Worm (Caenorhabditis elegans) whole organism, L2 larva: ENCODE results near the gene srw-84.

Experiments used
- F13H6.1 ChIP-seq: sonication (generic microtip); optimal IDR thresholded peaks from 2 replicates; lab custom pipeline; 2016; ENCODE audit warnings: missing genetic modification characterization, missing compliant biosample characterization
- R02D3.7 ChIP-seq: fragments of 150-350 bp; optimal IDR thresholded peaks from 2 replicates; lab custom pipeline; 2014; ENCODE audit warnings: missing biosample characterization, missing genetic modification characterization
- ZK546.5 ChIP-seq: sonication (generic microtip); optimal IDR thresholded peaks from 2 replicates; lab custom pipeline; 2017; ENCODE audit warnings: missing biosample characterization, missing genetic modification characterization
- aly-2 ChIP-seq: fragments of 150-350 bp; optimal IDR thresholded peaks from 2 replicates; lab custom pipeline; 2014; ENCODE audit warnings: missing biosample characterization, missing genetic modification characterization
- ama-1 ChIP-seq: fragments of 150-350 bp; optimal IDR thresholded peaks from 2 replicates; lab custom pipeline; 2018; ENCODE audit warnings: inconsistent platforms
- blmp-1 ChIP-seq: sonication (generic microtip); optimal IDR thresholded peaks from 2 replicates; lab custom pipeline; 2017; ENCODE audit warnings: missing genetic modification characterization, mild to moderate bottlenecking, missing compliant biosample characterization, antibody characterized with exemption, moderate library complexity; ENCODE audit not compliant: insufficient read depth
- ceh-16 ChIP-seq: fragments of 150-350 bp; optimal IDR thresholded peaks from 2 replicates; lab custom pipeline; 2014; ENCODE audit warnings: missing biosample characterization, missing genetic modification characterization
- dmd-4 ChIP-seq: sonication (generic microtip); optimal IDR thresholded peaks from 2 replicates; lab custom pipeline; 2017; ENCODE audit warnings: missing biosample characterization, missing genetic modification characterization
- elt-1 ChIP-seq: fragments of 150-350 bp; optimal IDR thresholded peaks from 2 replicates; lab custom pipeline; 2014; ENCODE audit warnings: missing biosample characterization, missing genetic modification characterization
- elt-3 ChIP-seq: sonication (generic microtip); optimal IDR thresholded peaks from 2 replicates; lab custom pipeline; 2017; ENCODE audit warnings: missing biosample characterization, missing genetic modification characterization
- fos-1 ChIP-seq: fragments of 150-350 bp; optimal IDR thresholded peaks from 2 replicates; lab custom pipeline; 2014; ENCODE audit warnings: missing biosample characterization, missing genetic modification characterization
- gmeb-1 ChIP-seq: fragments of 150-350 bp; optimal IDR thresholded peaks from 2 replicates; lab custom pipeline; 2014; ENCODE audit warnings: missing biosample characterization, missing genetic modification characterization
- lin-11 ChIP-seq: fragments of 150-350 bp; sonication (generic microtip); optimal IDR thresholded peaks from 2 replicates; lab custom pipeline; 2014; ENCODE audit warnings: missing biosample characterization, missing genetic modification characterization, inconsistent platforms, mixed read lengths
- lin-13 ChIP-seq: fragments of 150-350 bp; optimal IDR thresholded peaks from 2 replicates; lab custom pipeline; 2014; ENCODE audit warnings: missing biosample characterization, missing genetic modification reagents, missing genetic modification characterization
- lin-39 ChIP-seq: fragments of 150-350 bp; optimal IDR thresholded peaks from 2 replicates; lab custom pipeline; 2014; ENCODE audit warnings: missing biosample characterization, missing genetic modification reagents, missing genetic modification characterization
- lsy-2 ChIP-seq, 2 experiments: fragments of 150-350 bp in 1 of 2; sonication (generic microtip) in 1 of 2; optimal IDR thresholded peaks; 2 replicates each; lab custom pipeline; 2014 to 2017; ENCODE audit warnings: missing biosample characterization in 2 of 2, missing genetic modification characterization in 2 of 2
- mab-5 ChIP-seq: fragments of 150-350 bp; optimal IDR thresholded peaks from 2 replicates; lab custom pipeline; 2014; ENCODE audit warnings: missing biosample characterization, missing genetic modification characterization
- mbf-1 ChIP-seq: sonication (generic microtip); optimal IDR thresholded peaks from 2 replicates; lab custom pipeline; 2017; ENCODE audit warnings: missing biosample characterization, missing genetic modification characterization
- mdl-1 ChIP-seq, 2 experiments: fragments of 150-350 bp in 1 of 2; sonication (generic microtip) in 1 of 2; optimal IDR thresholded peaks; 2 replicates each; lab custom pipeline; 2017; ENCODE audit warnings: missing biosample characterization in 2 of 2, missing genetic modification characterization in 2 of 2
- nhr-10 ChIP-seq: sonication (generic microtip); optimal IDR thresholded peaks from 2 replicates; lab custom pipeline; 2017; ENCODE audit warnings: missing biosample characterization, missing genetic modification characterization
- nhr-11 ChIP-seq: fragments of 150-350 bp; optimal IDR thresholded peaks from 2 replicates; lab custom pipeline; 2014; ENCODE audit warnings: missing biosample characterization, missing genetic modification characterization
- nhr-129 ChIP-seq: fragments of 150-350 bp; optimal IDR thresholded peaks from 2 replicates; lab custom pipeline; 2014; ENCODE audit warnings: missing biosample characterization, missing genetic modification characterization
- nhr-21 ChIP-seq: fragments of 150-350 bp; optimal IDR thresholded peaks from 2 replicates; lab custom pipeline; 2014; ENCODE audit warnings: missing biosample characterization, missing genetic modification characterization
- nhr-237 ChIP-seq: fragments of 150-350 bp; optimal IDR thresholded peaks from 2 replicates; lab custom pipeline; 2014; ENCODE audit warnings: missing biosample characterization, missing genetic modification characterization
- nhr-25 ChIP-seq: fragments of 150-350 bp; sonication (generic microtip); optimal IDR thresholded peaks from 3 replicates; lab custom pipeline; 2014; ENCODE audit warnings: missing biosample characterization, missing genetic modification characterization
- nhr-6 ChIP-seq: fragments of 150-350 bp; optimal IDR thresholded peaks from 2 replicates; lab custom pipeline; 2014; ENCODE audit warnings: missing biosample characterization, missing genetic modification characterization
- nhr-77 ChIP-seq: fragments of 150-350 bp; optimal IDR thresholded peaks from 2 replicates; lab custom pipeline; 2014; ENCODE audit warnings: missing biosample characterization, missing genetic modification characterization
- peb-1 ChIP-seq: fragments of 150-350 bp; optimal IDR thresholded peaks from 2 replicates; lab custom pipeline; 2014; ENCODE audit warnings: missing biosample characterization, missing genetic modification characterization
- sma-9 ChIP-seq, 2 experiments: fragments of 150-350 bp in 1 of 2; sonication (generic microtip) in 1 of 2; optimal IDR thresholded peaks; 2 replicates each; lab custom pipeline; 2014 to 2016; ENCODE audit warnings: missing genetic modification characterization in 2 of 2, mild to moderate bottlenecking in 1 of 2, missing biosample characterization in 1 of 2, missing compliant biosample characterization in 1 of 2, missing genetic modification reagents in 1 of 2, moderate library complexity in 1 of 2
- unc-39 ChIP-seq: fragments of 150-350 bp; optimal IDR thresholded peaks from 2 replicates; lab custom pipeline; 2014; ENCODE audit warnings: missing biosample characterization, missing genetic modification characterization
- unc-55 ChIP-seq: fragments of 150-350 bp; sonication (generic microtip); optimal IDR thresholded peaks from 3 replicates; lab custom pipeline; 2014; ENCODE audit warnings: missing biosample characterization, missing genetic modification reagents, missing genetic modification characterization
- zag-1 ChIP-seq: fragments of 150-350 bp; optimal IDR thresholded peaks from 2 replicates; lab custom pipeline; 2014; ENCODE audit warnings: missing biosample characterization, missing genetic modification characterization
- ztf-11 ChIP-seq: sonication (generic microtip); optimal IDR thresholded peaks from 2 replicates; lab custom pipeline; 2017; ENCODE audit warnings: missing biosample characterization, missing genetic modification characterization
- ztf-4 ChIP-seq: fragments of 150-350 bp; optimal IDR thresholded peaks from 2 replicates; lab custom pipeline; 2014; ENCODE audit warnings: missing biosample characterization, missing genetic modification characterization

Gene srw-84

DNA sequence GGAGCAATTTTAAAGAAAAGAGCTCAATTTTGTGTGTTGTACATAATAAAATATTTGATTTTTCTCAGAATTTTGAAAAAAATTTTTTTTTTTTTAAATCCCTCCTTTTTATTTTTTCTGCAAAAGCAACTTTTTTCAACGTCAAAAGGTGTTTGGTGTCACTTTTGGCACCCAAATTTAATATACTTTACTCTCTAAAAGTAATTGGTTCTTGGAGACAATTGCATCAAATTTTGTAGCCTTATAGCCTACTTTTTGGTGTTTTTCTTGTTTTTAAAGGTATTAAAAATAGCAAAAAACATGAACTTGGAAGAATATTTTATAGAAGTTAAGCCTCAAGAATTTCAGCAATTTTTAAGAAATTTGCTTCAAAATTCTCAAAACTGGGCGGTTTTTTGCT lies at the start of gene srw-84:
Gene srw-84, plus strand, starts transcription at position 301 of the 400 bp plus-strand sequence.
- TF ChIP-seq peb-1 (tag; lab: Kevin White, UChicago) (no peak), lin-13 (GFP tag; lab: Kevin White, UChicago) (no peak), ama-1 (lab: Kevin White, UChicago) (no peak), nhr-10 (tag; lab: Kevin White, UChicago) (no peak), elt-1 (tag; lab: Kevin White, UChicago) (no peak), zag-1 (tag; lab: Kevin White, UChicago) (no peak), fos-1 (tag; lab: Kevin White, UChicago) (no peak), nhr-237 (tag; lab: Kevin White, UChicago) (no peak), dmd-4 (tag; lab: Kevin White, UChicago) (no peak), lsy-2 (tag; optimal IDR thresholded peaks at IDR 0.05; lab: Kevin White, UChicago) (no peak), nhr-25 (tag; lab: Kevin White, UChicago) (no peak), ZK546.5 (no peak), unc-39 (tag; lab: Kevin White, UChicago) (no peak), nhr-11 (tag; lab: Kevin White, UChicago) (no peak), blmp-1 (tag; lab: Kevin White, UChicago) (no peak), mbf-1 (no peak), ceh-16 (tag; lab: Kevin White, UChicago) (no peak), ztf-4 (tag; lab: Kevin White, UChicago) (no peak), nhr-77 (tag; lab: Kevin White, UChicago) (no peak), unc-55 (GFP tag; lab: Kevin White, UChicago) (no peak)
- TF ChIP-seq, all 48 proteins: peak for 0

DNA sequence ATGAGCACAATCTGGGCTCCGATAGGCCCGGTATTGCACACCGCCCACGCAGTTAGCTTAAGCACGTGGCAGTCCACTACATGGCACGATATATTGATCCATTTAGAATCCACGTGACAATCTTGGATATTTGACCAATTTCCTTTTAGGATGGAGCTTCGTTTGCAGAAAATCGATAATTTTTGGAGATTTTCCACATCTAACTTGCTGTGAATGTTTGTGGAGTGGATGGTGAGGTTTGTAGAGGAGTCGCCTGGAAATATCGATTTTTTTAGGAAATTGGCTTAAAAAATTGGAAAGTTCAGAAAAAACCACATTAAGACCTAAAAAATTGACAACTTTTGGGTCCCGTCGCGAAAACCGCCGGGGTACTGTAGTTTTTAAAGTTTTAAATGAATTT lies 43.7 kb upstream of the srw-84 start:
- TF ChIP-seq nhr-237 (tag; lab: Kevin White, UChicago), result no peak
- no peak for TF ChIP-seq ztf-11 (tag; lab: Kevin White, UChicago)
- no peak for TF ChIP-seq aly-2
- TF ChIP-seq mdl-1 (tag; optimal IDR thresholded peaks at IDR 0.05; lab: Kevin White, UChicago), result no peak
- TF ChIP-seq ama-1 (lab: Kevin White, UChicago), result no peak
- TF ChIP-seq R02D3.7, result no peak
- no peak for TF ChIP-seq lin-11
- TF ChIP-seq mab-5 (tag; lab: Kevin White, UChicago), result no peak
- no peak for TF ChIP-seq elt-3 (tag; lab: Kevin White, UChicago)
- no peak for TF ChIP-seq lsy-2 (tag; optimal IDR thresholded peaks at IDR 0.05; lab: Kevin White, UChicago)
- no peak for TF ChIP-seq sma-9 (GFP tag; optimal IDR thresholded peaks at IDR 0.05; lab: Kevin White, UChicago)
- no peak for TF ChIP-seq sma-9 (tag; optimal IDR thresholded peaks at IDR 0.05; lab: Kevin White, UChicago)
- TF ChIP-seq dmd-4 (tag; lab: Kevin White, UChicago), result no peak
- no peak for TF ChIP-seq nhr-77 (tag; lab: Kevin White, UChicago)
- TF ChIP-seq blmp-1 (tag; lab: Kevin White, UChicago), result no peak
- TF ChIP-seq unc-55 (GFP tag; lab: Kevin White, UChicago), result no peak

DNA sequence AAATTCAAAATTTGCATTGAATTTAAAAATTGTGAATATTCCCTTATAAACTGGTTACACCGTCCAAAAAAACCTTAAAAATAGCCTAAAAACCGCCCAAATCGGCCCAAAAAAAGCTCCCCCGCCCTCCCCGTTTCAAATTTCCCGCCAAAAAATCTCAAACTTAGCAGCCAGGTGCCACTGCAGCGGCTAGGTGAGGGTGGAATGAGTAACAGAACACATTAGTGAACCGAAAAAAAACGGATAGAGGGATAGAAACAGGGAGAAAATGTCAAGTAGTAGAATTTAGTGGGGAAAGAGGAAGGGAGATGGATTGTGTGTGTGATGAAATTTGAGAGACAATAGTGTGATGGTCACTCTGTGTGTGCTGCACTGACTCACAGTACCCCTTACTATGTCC lies 29.1 kb upstream of the srw-84 start:
- no peak for TF ChIP-seq lin-39 (tag; lab: Kevin White, UChicago)
- no peak for TF ChIP-seq zag-1 (tag; lab: Kevin White, UChicago)
- peak; percentile 15 for TF ChIP-seq nhr-129 (tag; lab: Kevin White, UChicago)
- no peak for TF ChIP-seq ama-1 (lab: Kevin White, UChicago)
- TF ChIP-seq ceh-16 (tag; lab: Kevin White, UChicago), result no peak
- TF ChIP-seq nhr-77 (tag; lab: Kevin White, UChicago), result no peak

DNA sequence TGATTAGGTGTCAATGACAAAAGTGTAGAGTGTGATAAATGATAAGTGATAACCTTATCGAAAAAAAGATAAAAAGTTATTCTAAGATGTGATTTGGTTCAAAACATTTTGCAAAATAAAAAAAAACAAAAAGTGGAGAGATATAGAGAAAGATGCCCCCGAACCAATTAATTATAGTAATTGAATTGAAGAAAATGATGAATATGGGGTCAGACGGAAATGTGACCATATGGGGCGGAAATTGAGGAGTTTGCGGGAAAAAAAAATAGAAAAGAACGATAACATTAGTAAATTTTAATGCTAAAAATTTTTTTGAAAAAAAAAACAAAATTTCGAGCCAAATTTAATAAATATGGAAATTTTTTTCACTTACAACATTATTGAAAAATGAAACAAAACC lies 26.6 kb upstream of the srw-84 start:
- TF ChIP-seq aly-2 (no peak), nhr-10 (tag; lab: Kevin White, UChicago) (no peak), F13H6.1 (tag; lab: Kevin White, UChicago) (no peak), nhr-6 (tag; lab: Kevin White, UChicago) (no peak), unc-39 (tag; lab: Kevin White, UChicago) (no peak), elt-3 (tag; lab: Kevin White, UChicago) (no peak), gmeb-1 (tag; lab: Kevin White, UChicago) (no peak), nhr-21 (tag; lab: Kevin White, UChicago) (no peak), lin-13 (GFP tag; lab: Kevin White, UChicago) (no peak)
